Fruit fly (Drosophila melanogaster) whole organism, pupa: ENCODE results near the gene CG13894.

Experiments used
- CG10348 ChIP-seq: fragments of 200-800 bp; sonication (Bioruptor generic); IDR thresholded peaks from 2 replicates; pipeline ENCODE4 v1.3.6; 2022; ENCODE audit warnings: missing biosample characterization, missing genetic modification characterization
- CG12605 ChIP-seq: fragments of 200-800 bp; sonication (Bioruptor generic); IDR thresholded peaks from 2 replicates; pipeline ENCODE4 v1.3.6; 2022; ENCODE audit warnings: missing biosample characterization, missing genetic modification characterization
- CG13204 ChIP-seq: fragments of 200-800 bp; sonication (Bioruptor generic); optimal IDR thresholded peaks from 2 replicates; lab custom pipeline; 2018; ENCODE audit warnings: missing biosample characterization, mild to moderate bottlenecking, missing genetic modification characterization, moderate library complexity
- CG14655 ChIP-seq: fragments of 200-800 bp; sonication (Bioruptor generic); optimal IDR thresholded peaks from 3 replicates; lab custom pipeline; 2017; ENCODE audit warnings: mild to moderate bottlenecking, missing biosample characterization, missing genetic modification reagents, missing genetic modification characterization
- CG15710 ChIP-seq: fragments of 200-800 bp; sonication (Bioruptor generic); optimal IDR thresholded peaks from 2 replicates; lab custom pipeline; 2018; ENCODE audit warnings: missing biosample characterization, mild to moderate bottlenecking, missing genetic modification characterization, moderate library complexity
- CG17806 ChIP-seq: fragments of 200-800 bp; sonication (Bioruptor generic); optimal IDR thresholded peaks from 2 replicates; lab custom pipeline; 2018; ENCODE audit warnings: missing biosample characterization, mild to moderate bottlenecking, missing genetic modification characterization, moderate library complexity
- CG32121 ChIP-seq: fragments of 200-800 bp; sonication (Bioruptor generic); IDR thresholded peaks from 2 replicates; pipeline ENCODE4 v1.3.6; 2022; ENCODE audit warnings: missing biosample characterization, missing genetic modification characterization
- CG34367 ChIP-seq: fragments of 200-800 bp; sonication (Bioruptor generic); optimal IDR thresholded peaks from 2 replicates; lab custom pipeline; 2018; ENCODE audit warnings: missing biosample characterization, mild to moderate bottlenecking, missing genetic modification characterization
- CG4496 ChIP-seq: fragments of 200-800 bp; sonication (Bioruptor generic); IDR thresholded peaks from 3 replicates; pipeline ENCODE4 v1.3.6; 2022; ENCODE audit warnings: missing biosample characterization, missing genetic modification characterization
- CG8159 ChIP-seq: fragments of 200-800 bp; sonication (Bioruptor generic); optimal IDR thresholded peaks from 3 replicates; lab custom pipeline; 2018; ENCODE audit warnings: missing biosample characterization, mild to moderate bottlenecking, missing genetic modification characterization, moderate library complexity
- CG8301 ChIP-seq: fragments of 200-800 bp; sonication (Bioruptor generic); optimal IDR thresholded peaks from 2 replicates; lab custom pipeline; 2018; ENCODE audit warnings: missing biosample characterization, mild to moderate bottlenecking, missing genetic modification characterization
- CG9948 ChIP-seq: fragments of 200-800 bp; sonication (Bioruptor generic); optimal IDR thresholded peaks from 2 replicates; lab custom pipeline; 2018; ENCODE audit warnings: missing biosample characterization, mild to moderate bottlenecking, missing genetic modification characterization, moderate library complexity
- D1 ChIP-seq: fragments of 200-800 bp; sonication (Bioruptor generic); optimal IDR thresholded peaks from 2 replicates; lab custom pipeline; 2018; ENCODE audit warnings: missing biosample characterization, mild to moderate bottlenecking, missing genetic modification characterization, moderate library complexity
- EcR ChIP-seq: fragments of 200-800 bp; sonication (Bioruptor generic); optimal IDR thresholded peaks from 3 replicates; lab custom pipeline; 2019; ENCODE audit warnings: missing biosample characterization, missing genetic modification characterization, mild to moderate bottlenecking, moderate library complexity, missing genetic modification reagents
- Ets98B ChIP-seq: fragments of 200-800 bp; sonication (Bioruptor generic); IDR thresholded peaks from 2 replicates; pipeline ENCODE4 v1.3.6; 2022; ENCODE audit warnings: missing biosample characterization, missing genetic modification characterization
- Pif1A ChIP-seq: fragments of 200-800 bp; sonication (Bioruptor generic); optimal IDR thresholded peaks from 3 replicates; lab custom pipeline; 2016; ENCODE audit warnings: missing biosample characterization, missing genetic modification characterization
- Pif1B ChIP-seq: fragments of 200-800 bp; sonication (Bioruptor generic); optimal IDR thresholded peaks from 3 replicates; lab custom pipeline; 2016; ENCODE audit warnings: missing biosample characterization, missing genetic modification characterization
- Snoo ChIP-seq: fragments of 200-800 bp; sonication (Bioruptor generic); optimal IDR thresholded peaks from 3 replicates; lab custom pipeline; 2017; ENCODE audit warnings: missing biosample characterization, mild to moderate bottlenecking, missing genetic modification characterization, inconsistent platforms
- fd96Ca ChIP-seq: fragments of 200-800 bp; sonication (Bioruptor generic); IDR thresholded peaks from 3 replicates; pipeline ENCODE4 v1.3.6; 2022; ENCODE audit warnings: missing biosample characterization, missing genetic modification characterization
- gl ChIP-seq: fragments of 200-800 bp; sonication (Bioruptor generic); optimal IDR thresholded peaks from 2 replicates; lab custom pipeline; 2018; ENCODE audit warnings: missing biosample characterization, mild to moderate bottlenecking, missing genetic modification characterization
- rn ChIP-seq: fragments of 200-800 bp; sonication (Bioruptor generic); IDR thresholded peaks from 2 replicates; pipeline ENCODE4 v1.3.6; 2022; ENCODE audit warnings: missing biosample characterization, missing genetic modification characterization

Gene CG13894

dm6 chr3L:725527-726191, 26.7 kb upstream of the CG13894 start:
- no peak for TF ChIP-seq Ets98B (GFP tag; lab: Robert Waterston, UW)
- TF ChIP-seq CG8159 (tag; lab: Kevin White, UChicago): peak; percentile 74
- peak; percentile 71 for TF ChIP-seq CG15710
- TF ChIP-seq CG12605: no peak
- peak; percentile 70 for TF ChIP-seq CG9948 (tag; lab: Kevin White, UChicago)
- TF ChIP-seq Snoo (tag; lab: Kevin White, UChicago): peak; percentile 80
- TF ChIP-seq rn (GFP tag; lab: Robert Waterston, UW): no peak
- peak; percentile 66 for TF ChIP-seq Pif1B
- TF ChIP-seq CG14655 (GFP tag; lab: Kevin White, UChicago): peak; percentile 47
- peak; percentile 49 for TF ChIP-seq CG34367 (tag; lab: Kevin White, UChicago)
- peak; percentile 51; the same call in 1 of the 3 replicates for TF ChIP-seq fd96Ca (GFP tag; lab: Robert Waterston, UW)
- no peak for TF ChIP-seq EcR (GFP tag; lab: Kevin White, UChicago)
- TF ChIP-seq CG17806 (tag; lab: Kevin White, UChicago): peak; percentile 75
- 0 out of 3 replicates have a peak, but pooled peaks have one; percentile 39 for TF ChIP-seq CG4496
- peak; percentile 30 for TF ChIP-seq gl (tag; lab: Kevin White, UChicago)
- TF ChIP-seq CG10348: no peak
- TF ChIP-seq CG32121 (GFP tag; lab: Robert Waterston, UW): no peak
- TF ChIP-seq D1 (tag; lab: Kevin White, UChicago): peak; percentile 12
- peak; percentile 28 for TF ChIP-seq CG8301 (tag; lab: Kevin White, UChicago)
- TF ChIP-seq Pif1A (GFP tag; lab: Kevin White, UChicago): peak; percentile 71
- no peak for TF ChIP-seq CG13204 (GFP tag; lab: Kevin White, UChicago)

DNA sequence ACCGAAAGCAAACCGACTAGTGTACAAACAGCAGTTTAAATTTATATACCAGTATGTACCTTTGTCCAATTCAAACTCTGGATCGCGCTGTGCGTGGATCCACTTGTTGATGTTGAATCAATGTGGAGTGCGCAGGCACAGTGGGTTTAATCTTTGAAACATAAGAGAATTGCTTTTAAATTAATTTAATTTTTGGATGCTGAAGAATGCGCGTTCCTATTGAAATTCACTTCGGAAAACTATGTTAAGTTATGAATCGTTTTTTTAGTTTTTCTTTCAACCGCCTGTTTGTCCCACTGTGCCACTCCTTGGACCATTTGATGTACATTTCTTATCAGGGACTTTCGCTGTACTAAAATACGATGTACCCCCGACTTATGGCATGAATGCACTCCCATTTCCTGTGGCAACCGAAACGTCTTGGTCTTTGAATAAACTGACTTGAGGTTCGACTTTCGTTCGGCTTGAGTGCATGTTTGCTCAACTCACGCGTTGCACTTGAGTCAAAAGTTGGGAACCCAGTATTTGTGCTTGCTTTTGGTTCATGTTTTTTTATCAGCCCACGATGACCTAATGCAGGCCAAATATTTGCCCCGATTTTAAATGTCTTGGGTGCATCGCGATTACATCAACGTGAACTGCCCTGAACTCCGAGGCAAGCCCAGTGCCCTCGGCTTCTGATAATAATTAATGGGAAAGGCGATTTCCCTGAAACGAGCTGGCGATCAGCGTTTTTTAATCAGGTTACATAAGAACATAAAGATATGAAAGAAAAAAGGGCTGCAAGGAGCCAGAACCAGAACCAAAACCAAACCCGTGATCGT, 25.8 kb upstream of the CG13894 start:
- TF ChIP-seq Ets98B (GFP tag; lab: Robert Waterston, UW) (peak; percentile 86), fd96Ca (GFP tag; lab: Robert Waterston, UW) (peak; percentile 95), CG15710 (peak; percentile 91), CG8301 (tag; lab: Kevin White, UChicago) (peak; percentile 84), CG14655 (GFP tag; lab: Kevin White, UChicago) (peak; percentile 89), CG10348 (peak; percentile 53; the same call in 1 of the 2 replicates), CG17806 (tag; lab: Kevin White, UChicago) (peak; percentile 92), EcR (GFP tag; lab: Kevin White, UChicago) (peak; percentile 64), CG34367 (tag; lab: Kevin White, UChicago) (peak; percentile 91), CG8159 (tag; lab: Kevin White, UChicago) (peak; percentile 91), Snoo (tag; lab: Kevin White, UChicago) (peak; percentile 97), CG13204 (GFP tag; lab: Kevin White, UChicago) (peak; percentile 78), Pif1A (GFP tag; lab: Kevin White, UChicago) (peak; percentile 94), CG4496 (peak; percentile 97), Pif1B (peak; percentile 94), rn (GFP tag; lab: Robert Waterston, UW) (peak; percentile 90), CG9948 (tag; lab: Kevin White, UChicago) (peak; percentile 89), D1 (tag; lab: Kevin White, UChicago) (peak; percentile 84), CG32121 (GFP tag; lab: Robert Waterston, UW) (peak; percentile 87), gl (tag; lab: Kevin White, UChicago) (peak; percentile 85), CG12605 (peak; percentile 93)

DNA sequence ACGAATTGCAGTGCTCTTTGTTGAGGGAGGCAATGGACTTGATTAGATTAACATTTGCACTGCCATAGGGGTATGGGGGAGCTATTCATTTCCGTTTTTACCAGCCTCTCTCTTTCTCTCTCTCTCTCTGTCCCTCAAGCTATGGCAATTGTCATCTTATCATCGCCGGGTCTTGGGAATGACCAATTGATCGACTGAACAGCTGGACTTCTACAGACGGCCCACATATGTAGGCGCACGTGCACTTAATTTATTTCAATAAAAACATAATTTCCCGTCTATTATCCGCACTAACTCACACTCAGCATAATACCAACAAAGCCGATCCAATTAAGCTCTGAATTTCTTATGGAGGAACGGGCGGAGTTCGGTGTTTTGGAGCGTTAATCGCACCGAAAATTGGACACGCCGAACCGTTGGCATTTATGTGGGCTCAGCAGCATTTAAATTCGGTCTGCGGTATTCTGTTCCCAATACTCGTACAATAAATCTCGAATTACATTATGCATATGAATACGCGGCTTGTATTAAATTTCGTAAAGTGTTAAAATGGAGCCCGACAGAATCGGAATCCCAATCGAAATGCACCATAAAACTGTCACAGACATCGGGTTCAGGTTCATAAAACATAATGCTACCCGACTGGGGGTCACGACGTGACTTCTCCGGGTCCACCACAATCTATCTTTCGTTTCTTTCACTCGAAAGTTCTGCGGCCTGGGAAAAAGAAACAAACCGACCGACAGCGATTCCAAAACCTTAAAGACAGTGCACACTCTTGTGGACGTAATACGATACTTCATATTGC, 24.9 kb upstream of the CG13894 start:
- TF ChIP-seq CG9948 (tag; lab: Kevin White, UChicago) (no peak), CG8159 (tag; lab: Kevin White, UChicago) (no peak), Pif1A (GFP tag; lab: Kevin White, UChicago) (no peak), CG10348 (no peak), Ets98B (GFP tag; lab: Robert Waterston, UW) (no peak), rn (GFP tag; lab: Robert Waterston, UW) (no peak), CG32121 (GFP tag; lab: Robert Waterston, UW) (no peak), CG4496 (no peak), CG34367 (tag; lab: Kevin White, UChicago) (no peak), CG12605 (no peak), CG14655 (GFP tag; lab: Kevin White, UChicago) (no peak), D1 (tag; lab: Kevin White, UChicago) (no peak), Snoo (tag; lab: Kevin White, UChicago) (no peak), CG8301 (tag; lab: Kevin White, UChicago) (no peak)
- TF ChIP-seq, all 21 proteins: peak for 0

DNA sequence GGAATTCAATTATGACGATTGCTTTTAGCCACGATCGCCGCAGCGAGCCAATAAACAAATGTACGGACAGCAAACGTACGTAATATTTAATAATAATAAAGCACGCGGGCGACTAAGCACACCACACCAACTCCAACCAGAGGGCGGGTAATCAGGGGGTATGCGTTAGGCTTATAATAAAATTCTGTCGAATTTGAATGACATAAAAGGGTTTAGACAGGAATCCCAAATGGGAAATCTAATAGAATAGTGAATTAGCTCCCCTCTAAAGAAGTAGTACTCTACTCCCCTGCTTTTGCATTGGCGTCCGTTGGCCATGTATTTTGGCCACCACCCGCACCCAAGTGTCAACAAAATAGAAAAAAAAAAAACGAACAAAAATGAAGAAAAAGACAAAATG, 23.4 kb upstream of the CG13894 start:
- TF ChIP-seq D1 (tag; lab: Kevin White, UChicago): no peak
- TF ChIP-seq CG17806 (tag; lab: Kevin White, UChicago): no peak
- peak; percentile 78 for TF ChIP-seq CG4496
- no peak for TF ChIP-seq CG9948 (tag; lab: Kevin White, UChicago)
- TF ChIP-seq Pif1A (GFP tag; lab: Kevin White, UChicago): no peak
- no peak for TF ChIP-seq CG8301 (tag; lab: Kevin White, UChicago)
- TF ChIP-seq CG8159 (tag; lab: Kevin White, UChicago): no peak
- no peak for TF ChIP-seq CG15710
- peak; percentile 80; the same call in 2 of the 3 replicates for TF ChIP-seq fd96Ca (GFP tag; lab: Robert Waterston, UW)
- TF ChIP-seq rn (GFP tag; lab: Robert Waterston, UW): peak; percentile 44; the same call in 1 of the 2 replicates
- no peak for TF ChIP-seq CG14655 (GFP tag; lab: Kevin White, UChicago)
- no peak for TF ChIP-seq CG13204 (GFP tag; lab: Kevin White, UChicago)
- TF ChIP-seq Pif1B: no peak
- no peak for TF ChIP-seq EcR (GFP tag; lab: Kevin White, UChicago)
- peak; percentile 70 for TF ChIP-seq CG32121 (GFP tag; lab: Robert Waterston, UW)
- peak; percentile 78 for TF ChIP-seq Ets98B (GFP tag; lab: Robert Waterston, UW)
- TF ChIP-seq gl (tag; lab: Kevin White, UChicago): no peak
- no peak for TF ChIP-seq Snoo (tag; lab: Kevin White, UChicago)
- TF ChIP-seq CG34367 (tag; lab: Kevin White, UChicago): no peak
- TF ChIP-seq CG10348: no peak
- TF ChIP-seq CG12605: peak; percentile 36
- TF ChIP-seq, all 21 proteins: peak for 6
